Fruit fly (Drosophila melanogaster) whole organism, embryonic: ENCODE measurements around the gene CG12640.

Experiments used
- CG10959 ChIP-seq: fragments of 200-800 bp; sonication (Bioruptor generic); IDR thresholded peaks from 2 replicates; pipeline ENCODE4 v1.3.6; 2022; ENCODE audit warnings: missing biosample characterization, missing genetic modification characterization
- CG13624 ChIP-seq: fragments of 200-800 bp; sonication (Bioruptor generic); optimal IDR thresholded peaks from 2 replicates; lab custom pipeline; 2016; ENCODE audit warnings: missing biosample characterization, missing genetic modification characterization
- CG13894 ChIP-seq: fragments of 200-800 bp; sonication (Bioruptor generic); optimal IDR thresholded peaks from 3 replicates; lab custom pipeline; 2018; ENCODE audit warnings: missing biosample characterization, mild to moderate bottlenecking, missing genetic modification characterization, moderate library complexity
- CG14860 ChIP-seq: fragments of 200-800 bp; sonication (Bioruptor generic); IDR thresholded peaks from 3 replicates; pipeline ENCODE4 v1.3.6; 2022; ENCODE audit warnings: missing biosample characterization, missing genetic modification characterization; ENCODE audit not compliant: partially characterized antibody
- CG15073 ChIP-seq: fragments of 200-800 bp; sonication (Bioruptor generic); optimal IDR thresholded peaks from 2 replicates; lab custom pipeline; 2016; ENCODE audit warnings: missing biosample characterization, missing genetic modification characterization
- CG2116 ChIP-seq: fragments of 200-800 bp; sonication (Bioruptor generic); optimal IDR thresholded peaks from 3 replicates; lab custom pipeline; 2018; ENCODE audit warnings: missing biosample characterization, mild to moderate bottlenecking, missing genetic modification characterization
- CG31441 ChIP-seq: fragments of 200-800 bp; sonication (Bioruptor generic); IDR thresholded peaks from 2 replicates; pipeline ENCODE4 v1.3.6; 2022; ENCODE audit warnings: missing biosample characterization, missing genetic modification characterization
- CG4360 ChIP-seq: fragments of 200-800 bp; sonication (Bioruptor generic); IDR thresholded peaks from 2 replicates; pipeline ENCODE4 v1.3.6; 2022; ENCODE audit warnings: missing biosample characterization, missing genetic modification characterization
- CG4404 ChIP-seq: fragments of 200-800 bp; sonication (Bioruptor generic); IDR thresholded peaks from 2 replicates; pipeline ENCODE4 v1.3.6; 2022; ENCODE audit warnings: missing biosample characterization, missing genetic modification characterization
- CG4617 ChIP-seq: fragments of 200-800 bp; sonication (Bioruptor generic); optimal IDR thresholded peaks from 3 replicates; lab custom pipeline; 2016; ENCODE audit warnings: missing biosample characterization, missing genetic modification characterization, borderline replicate concordance
- CG7271 ChIP-seq: fragments of 200-800 bp; sonication (Bioruptor generic); optimal IDR thresholded peaks from 2 replicates; lab custom pipeline; 2018; ENCODE audit warnings: missing biosample characterization, mild to moderate bottlenecking, missing genetic modification characterization, moderate library complexity
- CG7372 ChIP-seq: fragments of 200-800 bp; sonication (Bioruptor generic); IDR thresholded peaks from 2 replicates; pipeline ENCODE4 v1.3.6; 2022; ENCODE audit warnings: missing biosample characterization, missing genetic modification characterization
- CG7987 ChIP-seq: fragments of 200-800 bp; sonication (Bioruptor generic); optimal IDR thresholded peaks from 2 replicates; lab custom pipeline; 2018; ENCODE audit warnings: missing biosample characterization, mild to moderate bottlenecking, missing genetic modification characterization, moderate library complexity
- CG8359 ChIP-seq: fragments of 200-800 bp; sonication (Bioruptor generic); optimal IDR thresholded peaks from 2 replicates; lab custom pipeline; 2017; ENCODE audit warnings: missing biosample characterization, mild to moderate bottlenecking, missing genetic modification characterization, borderline replicate concordance
- CG8388 ChIP-seq: fragments of 200-800 bp; sonication (Bioruptor generic); optimal IDR thresholded peaks from 2 replicates; lab custom pipeline; 2019; ENCODE audit warnings: missing biosample characterization, mild to moderate bottlenecking, missing genetic modification characterization, moderate library complexity
- CG8478 ChIP-seq: fragments of >200 bp; optimal IDR thresholded peaks from 2 replicates; lab custom pipeline; 2018
- CG9797 ChIP-seq: fragments of 200-800 bp; sonication (Bioruptor generic); optimal IDR thresholded peaks from 3 replicates; lab custom pipeline; 2018; ENCODE audit warnings: missing biosample characterization, mild to moderate bottlenecking, missing genetic modification characterization
- CG9817 ChIP-seq: fragments of 200-800 bp; sonication (Bioruptor generic); optimal IDR thresholded peaks from 2 replicates; lab custom pipeline; 2018; ENCODE audit warnings: missing biosample characterization, mild to moderate bottlenecking, missing genetic modification characterization, moderate library complexity
- Chrac-16 ChIP-seq: fragments of 200-800 bp; sonication (Bioruptor generic); optimal IDR thresholded peaks from 3 replicates; lab custom pipeline; 2016; ENCODE audit warnings: missing biosample characterization, missing genetic modification characterization
- Hey ChIP-seq: fragments of 200-800 bp; sonication (Bioruptor generic); optimal IDR thresholded peaks from 3 replicates; lab custom pipeline; 2018; ENCODE audit warnings: missing biosample characterization, mild to moderate bottlenecking, missing genetic modification characterization
- MBD-R2 ChIP-seq: fragments of 200-800 bp; sonication (Bioruptor generic); IDR thresholded peaks from 2 replicates; pipeline ENCODE4 v1.3.6; 2022; ENCODE audit warnings: missing biosample characterization, missing genetic modification characterization
- MTF-1 ChIP-seq: fragments of 200-800 bp; sonication (Bioruptor generic); optimal IDR thresholded peaks from 2 replicates; lab custom pipeline; 2018; ENCODE audit warnings: missing biosample characterization, mild to moderate bottlenecking, missing genetic modification characterization, borderline replicate concordance
- Med ChIP-seq: fragments of 200-800 bp; sonication (Bioruptor generic); peaks from one replicate; lab custom pipeline; 2016; ENCODE audit warnings: missing biosample characterization, missing genetic modification characterization, mild to moderate bottlenecking, inconsistent platforms, moderate library complexity
- Ptx1 ChIP-seq: fragments of 200-800 bp; sonication (Bioruptor generic); IDR thresholded peaks from 2 replicates; pipeline ENCODE4 v1.3.6; 2022; ENCODE audit warnings: missing biosample characterization, missing genetic modification characterization
- Ssrp ChIP-seq: fragments of 200-800 bp; sonication (Bioruptor generic); optimal IDR thresholded peaks from 2 replicates; lab custom pipeline; 2018; ENCODE audit warnings: missing biosample characterization, mild to moderate bottlenecking, missing genetic modification characterization, moderate library complexity
- Usf ChIP-seq: fragments of 200-800 bp; sonication (Bioruptor generic); optimal IDR thresholded peaks from 2 replicates; lab custom pipeline; 2017; ENCODE audit warnings: missing genotype, missing biosample characterization, missing genetic modification characterization
- amos ChIP-seq: fragments of 200-800 bp; sonication (Bioruptor generic); IDR thresholded peaks from 2 replicates; pipeline ENCODE4 v1.3.6; 2022; ENCODE audit warnings: missing biosample characterization, missing genetic modification characterization; ENCODE audit not compliant: partially characterized antibody
- bbx ChIP-seq: fragments of 200-800 bp; sonication (Bioruptor generic); IDR thresholded peaks from 2 replicates; pipeline ENCODE4 v1.3.6; 2022; ENCODE audit warnings: missing biosample characterization, missing genetic modification characterization; ENCODE audit not compliant: partially characterized antibody
- corto ChIP-seq: fragments of 200-800 bp; sonication (Bioruptor generic); optimal IDR thresholded peaks from 2 replicates; lab custom pipeline; 2016; ENCODE audit warnings: missing biosample characterization, mild to moderate bottlenecking, missing genetic modification characterization, moderate library complexity
- cwo ChIP-seq: fragments of 200-800 bp; sonication (Bioruptor generic); optimal IDR thresholded peaks from 3 replicates; lab custom pipeline; 2017; ENCODE audit warnings: missing biosample characterization, missing genetic modification characterization, mild to moderate bottlenecking, moderate library complexity, missing genetic modification reagents
- ewg ChIP-seq: fragments of 200-800 bp; sonication (Bioruptor generic); optimal IDR thresholded peaks from 3 replicates; lab custom pipeline; 2017; ENCODE audit warnings: mild to moderate bottlenecking, missing biosample characterization, missing genetic modification reagents, missing genetic modification characterization
- exex ChIP-seq: fragments of 200-800 bp; sonication (Bioruptor generic); optimal IDR thresholded peaks from 4 replicates; lab custom pipeline; 2018; ENCODE audit warnings: missing biosample characterization, mild to moderate bottlenecking, missing genetic modification characterization, moderate library complexity
- fd3F ChIP-seq: fragments of 200-800 bp; sonication (Bioruptor generic); optimal IDR thresholded peaks from 2 replicates; lab custom pipeline; 2018; ENCODE audit warnings: missing biosample characterization, mild to moderate bottlenecking, missing genetic modification characterization, moderate library complexity
- fd64A ChIP-seq: fragments of 200-800 bp; sonication (Bioruptor generic); optimal IDR thresholded peaks from 3 replicates; lab custom pipeline; 2018; ENCODE audit warnings: missing biosample characterization, mild to moderate bottlenecking, missing genetic modification characterization
- gro ChIP-seq: fragments of 200-800 bp; sonication (Bioruptor generic); optimal IDR thresholded peaks from 2 replicates; lab custom pipeline; 2016; ENCODE audit warnings: missing biosample characterization, missing genetic modification characterization
- ind ChIP-seq: fragments of 200-800 bp; sonication (Bioruptor generic); optimal IDR thresholded peaks from 3 replicates; lab custom pipeline; 2016; ENCODE audit warnings: missing biosample characterization, missing genetic modification characterization
- lab ChIP-seq: fragments of 200-800 bp; sonication (Bioruptor generic); optimal IDR thresholded peaks from 3 replicates; lab custom pipeline; 2017; ENCODE audit warnings: missing biosample characterization, missing genetic modification characterization, mild to moderate bottlenecking, moderate library complexity, missing genetic modification reagents
- lmd ChIP-seq: fragments of 200-800 bp; sonication (Bioruptor generic); IDR thresholded peaks from 2 replicates; pipeline ENCODE4 v1.3.6; 2022; ENCODE audit warnings: missing biosample characterization, missing genetic modification characterization
- mirr ChIP-seq: fragments of 200-800 bp; sonication (Bioruptor generic); optimal IDR thresholded peaks from 3 replicates; lab custom pipeline; 2018; ENCODE audit warnings: missing biosample characterization, mild to moderate bottlenecking, missing genetic modification characterization
- org-1 ChIP-seq: fragments of 200-800 bp; sonication (Bioruptor generic); optimal IDR thresholded peaks from 2 replicates; lab custom pipeline; 2017; ENCODE audit warnings: missing biosample characterization, missing genetic modification characterization
- pfk ChIP-seq: fragments of 200-800 bp; sonication (Bioruptor generic); optimal IDR thresholded peaks from 2 replicates; lab custom pipeline; 2018; ENCODE audit warnings: missing biosample characterization, mild to moderate bottlenecking, missing genetic modification characterization, moderate library complexity
- sd ChIP-seq: fragments of 200-800 bp; sonication (Bioruptor generic); optimal IDR thresholded peaks from 3 replicates; lab custom pipeline; 2018; ENCODE audit warnings: missing biosample characterization, mild to moderate bottlenecking, missing genetic modification characterization, moderate library complexity
- slbo ChIP-seq: fragments of 200-800 bp; sonication (Bioruptor generic); IDR thresholded peaks from 2 replicates; pipeline ENCODE4 v1.3.6; 2022; ENCODE audit warnings: missing biosample characterization, missing genetic modification characterization
- stc ChIP-seq: fragments of 200-800 bp; sonication (Bioruptor generic); IDR thresholded peaks from 2 replicates; pipeline ENCODE4 v1.3.6; 2022; ENCODE audit warnings: missing biosample characterization, missing genetic modification characterization
- sug ChIP-seq: fragments of 200-800 bp; optimal IDR thresholded peaks from 2 replicates; lab custom pipeline; 2019; ENCODE audit warnings: missing biosample characterization, mild to moderate bottlenecking, missing genetic modification characterization, moderate library complexity
- twi ChIP-seq: fragments of 200-800 bp; optimal IDR thresholded peaks from 2 replicates; lab custom pipeline; 2019; ENCODE audit warnings: missing biosample characterization, mild to moderate bottlenecking, missing genetic modification characterization, moderate library complexity
- usp ChIP-seq: fragments of >200 bp; optimal IDR thresholded peaks from 2 replicates; lab custom pipeline; 2017; ENCODE audit warnings: missing biosample characterization, missing genetic modification characterization
- zfh1 ChIP-seq: fragments of 200-800 bp; sonication (Bioruptor generic); IDR thresholded peaks from 3 replicates; pipeline ENCODE4 v1.3.6; 2022; ENCODE audit warnings: missing biosample characterization, missing genetic modification characterization

Gene CG12640

dm6 chrX:10387672-10388071, 44.9 kb downstream of the CG12640 start (continued):
- TF ChIP-seq CG4404 (GFP tag; lab: Robert Waterston, UW) (0 out of 2 replicates have a peak, but pooled peaks have one; percentile 29), CG7372 (GFP tag; lab: Robert Waterston, UW) (0 out of 2 replicates have a peak, but pooled peaks have one; percentile 27), stc (GFP tag; lab: Robert Waterston, UW) (no peak), fd3F (GFP tag; lab: Kevin White, UChicago) (peak; percentile 37), ind (GFP tag; lab: Kevin White, UChicago) (peak; percentile 62), gro (GFP tag; lab: Kevin White, UChicago) (peak; percentile 63), zfh1 (GFP tag; lab: Robert Waterston, UW) (peak; percentile 57; the same call in 2 of the 3 replicates), bbx (GFP tag; lab: Robert Waterston, UW) (no peak)

dm6 chrX:10386810-10387340, 45.7 kb downstream of the CG12640 start:
- TF ChIP-seq corto (GFP tag; lab: Kevin White, UChicago), result no peak
- no peak for TF ChIP-seq MBD-R2 (GFP tag; lab: Robert Waterston, UW)
- TF ChIP-seq Ptx1 (GFP tag; lab: Robert Waterston, UW), result 0 out of 2 replicates have a peak, but pooled peaks have one; percentile 20
- TF ChIP-seq sd (tag; lab: Kevin White, UChicago), result no peak
- no peak for TF ChIP-seq CG8359 (GFP tag; lab: Kevin White, UChicago)
- no peak for TF ChIP-seq CG13894
- no peak for TF ChIP-seq org-1 (GFP tag; lab: Kevin White, UChicago)
- TF ChIP-seq mirr (GFP tag; lab: Kevin White, UChicago), result peak; percentile 28
- TF ChIP-seq exex, result peak; percentile 59
- TF ChIP-seq CG8478 (lab: Kevin White, UChicago), result no peak
- peak; percentile 20; the same call in 1 of the 2 replicates for TF ChIP-seq lmd (GFP tag; lab: Robert Waterston, UW)
- no peak for TF ChIP-seq MTF-1 (GFP tag; lab: Kevin White, UChicago)
- no peak for TF ChIP-seq Ssrp
- TF ChIP-seq Usf (GFP tag; lab: Kevin White, UChicago), result no peak
- TF ChIP-seq slbo (GFP tag; lab: Robert Waterston, UW), result peak; percentile 40; the same call in 1 of the 2 replicates
- TF ChIP-seq CG31441 (GFP tag; lab: Robert Waterston, UW), result no peak
- TF ChIP-seq sug (tag; lab: Kevin White, UChicago), result peak; percentile 21
- TF ChIP-seq CG2116, result no peak
- TF ChIP-seq CG9797 (GFP tag; lab: Kevin White, UChicago), result no peak
- no peak for TF ChIP-seq Hey (tag; lab: Kevin White, UChicago)
- TF ChIP-seq CG8388, result no peak
- TF ChIP-seq twi (tag; lab: Kevin White, UChicago), result no peak
- no peak for TF ChIP-seq CG4617 (GFP tag; lab: Kevin White, UChicago)
- TF ChIP-seq CG15073 (GFP tag; lab: Kevin White, UChicago), result no peak
- peak; percentile 29; the same call in 1 of the 2 replicates for TF ChIP-seq amos (GFP tag; lab: Robert Waterston, UW)
- TF ChIP-seq Med (GFP tag; lab: Kevin White, UChicago), result peak; percentile 85
- peak; percentile 85 for TF ChIP-seq pfk (GFP tag; lab: Kevin White, UChicago)
- peak; percentile 4 for TF ChIP-seq CG13624
- TF ChIP-seq cwo (GFP tag; lab: Kevin White, UChicago), result peak; percentile 10
- no peak for TF ChIP-seq CG7987 (GFP tag; lab: Kevin White, UChicago)
- no peak for TF ChIP-seq fd64A (GFP tag; lab: Kevin White, UChicago)
- no peak for TF ChIP-seq CG10959 (GFP tag; lab: Robert Waterston, UW)
- no peak for TF ChIP-seq CG9817 (tag; lab: Kevin White, UChicago)
- TF ChIP-seq Chrac-16 (GFP tag; lab: Kevin White, UChicago), result no peak
- TF ChIP-seq CG7271 (tag; lab: Kevin White, UChicago), result no peak
- TF ChIP-seq CG14860, result no peak
- TF ChIP-seq ewg, result no peak
- no peak for TF ChIP-seq usp (GFP tag; lab: Kevin White, UChicago)
- TF ChIP-seq lab (GFP tag; lab: Kevin White, UChicago), result no peak
- TF ChIP-seq CG4404 (GFP tag; lab: Robert Waterston, UW), result no peak
- TF ChIP-seq CG4360 (GFP tag; lab: Robert Waterston, UW), result peak; percentile 35
